Fruit fly (Drosophila melanogaster): Measurements from ENCODE around the gene TfIIEbeta.

The TfIIEbeta gene

DNA sequence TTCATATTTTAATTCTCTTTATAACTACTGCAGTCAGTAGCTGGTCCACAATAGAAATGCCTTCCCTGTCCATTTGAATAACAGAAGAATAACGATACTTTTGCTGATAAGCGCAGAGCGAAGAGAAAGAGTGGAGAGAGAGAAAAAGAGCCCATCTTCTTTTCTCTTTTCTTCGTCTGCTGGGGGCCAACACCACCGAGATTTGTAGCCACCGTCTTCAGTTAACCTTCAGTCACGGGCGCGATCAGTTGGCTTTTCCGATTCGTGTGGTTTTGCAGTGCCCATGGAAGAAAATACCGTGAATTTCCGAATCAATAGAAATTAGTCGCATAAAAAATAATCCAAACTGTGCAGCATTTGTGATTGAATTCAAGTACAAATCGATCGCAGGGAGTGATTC is 23.3 kb upstream of the TfIIEbeta start, which contains the start of gene CG1273:
CG1273 (plus strand) TSS at position 218 of the 400 bp plus-strand sequence.
- TF ChIP-seq CG11617 (GFP tag; optimal IDR thresholded peaks at IDR 0.05): no peak
- no peak for TF ChIP-seq Clk (GFP tag; optimal IDR thresholded peaks at IDR 0.05)
- no peak for TF ChIP-seq CG14711 (tag; optimal IDR thresholded peaks at IDR 0.05)
- no peak for TF ChIP-seq CG12768 (GFP tag; optimal IDR thresholded peaks at IDR 0.05)
- no peak for TF ChIP-seq Hr96 (GFP tag; optimal IDR thresholded peaks at IDR 0.05)
- no peak for TF ChIP-seq CG1620 (GFP tag; optimal IDR thresholded peaks at IDR 0.05)
- no peak for TF ChIP-seq tj (GFP tag; optimal IDR thresholded peaks at IDR 0.05)
- TF ChIP-seq toe (GFP tag; optimal IDR thresholded peaks at IDR 0.05): no peak
- no peak for TF ChIP-seq Mnt (GFP tag; optimal IDR thresholded peaks at IDR 0.05)
- no peak for TF ChIP-seq cnc (optimal IDR thresholded peaks at IDR 0.05)
- no peak for TF ChIP-seq CG7045 (GFP tag; optimal IDR thresholded peaks at IDR 0.05)
- no peak for TF ChIP-seq pad (GFP tag; optimal IDR thresholded peaks at IDR 0.05)
- TF ChIP-seq ovo (GFP tag; optimal IDR thresholded peaks at IDR 0.05): no peak

DNA sequence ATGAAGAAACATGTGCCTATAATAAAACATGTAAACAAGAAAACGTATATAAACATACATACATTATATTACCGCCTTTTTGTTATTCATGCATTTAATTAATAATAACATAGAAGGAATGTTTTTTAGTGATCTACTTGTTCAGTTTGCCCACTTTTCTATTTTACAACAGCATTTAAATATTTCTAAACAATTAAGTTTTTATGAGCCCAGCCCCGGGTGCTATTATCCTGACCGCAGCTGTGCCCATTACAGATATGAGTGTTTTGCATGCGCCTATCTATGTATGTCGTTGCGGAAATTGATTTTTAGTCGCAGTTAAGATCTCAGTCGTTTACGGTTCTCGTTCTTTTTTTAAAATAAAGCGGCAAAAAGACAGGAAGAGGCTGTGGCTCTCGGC is 21.9 kb upstream of the TfIIEbeta start:
- TF ChIP-seq CG14711 (tag; optimal IDR thresholded peaks at IDR 0.05) (no peak), cnc (optimal IDR thresholded peaks at IDR 0.05) (no peak), Hr96 (GFP tag; optimal IDR thresholded peaks at IDR 0.05) (no peak), CG12768 (GFP tag; optimal IDR thresholded peaks at IDR 0.05) (no peak), CG11617 (GFP tag; optimal IDR thresholded peaks at IDR 0.05) (no peak), ovo (GFP tag; optimal IDR thresholded peaks at IDR 0.05) (no peak), cic (GFP tag; optimal IDR thresholded peaks at IDR 0.05) (no peak), tj (GFP tag; optimal IDR thresholded peaks at IDR 0.05) (no peak), Mnt (GFP tag; optimal IDR thresholded peaks at IDR 0.05) (no peak), CG1620 (GFP tag; optimal IDR thresholded peaks at IDR 0.05) (no peak), CG5204 (GFP tag; optimal IDR thresholded peaks at IDR 0.05) (no peak), kay (GFP tag; ENCODE audit: borderline replicate concordance) (no peak), pad (GFP tag; optimal IDR thresholded peaks at IDR 0.05) (no peak), bab1 (GFP tag; optimal IDR thresholded peaks at IDR 0.05) (no peak), CG7101 (tag; optimal IDR thresholded peaks at IDR 0.05) (no peak), CG33017 (tag; optimal IDR thresholded peaks at IDR 0.05) (no peak), CG7045 (GFP tag; optimal IDR thresholded peaks at IDR 0.05) (no peak)

- no peak for TF ChIP-seq CG33017 (tag; optimal IDR thresholded peaks at IDR 0.05)
- TF ChIP-seq CG5204 (GFP tag; optimal IDR thresholded peaks at IDR 0.05): no peak
- TF ChIP-seq CG1620 (GFP tag; optimal IDR thresholded peaks at IDR 0.05): no peak
- TF ChIP-seq Mnt (GFP tag; optimal IDR thresholded peaks at IDR 0.05): no peak
- no peak for TF ChIP-seq CG12768 (GFP tag; optimal IDR thresholded peaks at IDR 0.05)
- no peak for TF ChIP-seq bab1 (GFP tag; optimal IDR thresholded peaks at IDR 0.05)
- no peak for TF ChIP-seq ovo (GFP tag; optimal IDR thresholded peaks at IDR 0.05)
- no peak for TF ChIP-seq Hr96 (GFP tag; optimal IDR thresholded peaks at IDR 0.05)
- no peak for TF ChIP-seq Clk (GFP tag; optimal IDR thresholded peaks at IDR 0.05)
- no peak for TF ChIP-seq toe (GFP tag; optimal IDR thresholded peaks at IDR 0.05)
- TF ChIP-seq CG7101 (tag; optimal IDR thresholded peaks at IDR 0.05): no peak
- TF ChIP-seq cic (GFP tag; optimal IDR thresholded peaks at IDR 0.05): no peak
Observed at dm6 chr3L:4265836-4266235, 21.0 kb upstream of the TfIIEbeta start.

dm6 chr3L:4267403-4267802 is 19.4 kb upstream of the TfIIEbeta start, which contains the start of gene CG33764:
TSS of gene CG33764 (minus strand) at chr3L:4267503.
- no peak for TF ChIP-seq tj (GFP tag; optimal IDR thresholded peaks at IDR 0.05)
- TF ChIP-seq CG33017 (tag; optimal IDR thresholded peaks at IDR 0.05): no peak
- TF ChIP-seq Mnt (GFP tag; optimal IDR thresholded peaks at IDR 0.05): no peak
- no peak for TF ChIP-seq CG7045 (GFP tag; optimal IDR thresholded peaks at IDR 0.05)
- TF ChIP-seq cic (GFP tag; optimal IDR thresholded peaks at IDR 0.05): no peak
- TF ChIP-seq toe (GFP tag; optimal IDR thresholded peaks at IDR 0.05): no peak

DNA sequence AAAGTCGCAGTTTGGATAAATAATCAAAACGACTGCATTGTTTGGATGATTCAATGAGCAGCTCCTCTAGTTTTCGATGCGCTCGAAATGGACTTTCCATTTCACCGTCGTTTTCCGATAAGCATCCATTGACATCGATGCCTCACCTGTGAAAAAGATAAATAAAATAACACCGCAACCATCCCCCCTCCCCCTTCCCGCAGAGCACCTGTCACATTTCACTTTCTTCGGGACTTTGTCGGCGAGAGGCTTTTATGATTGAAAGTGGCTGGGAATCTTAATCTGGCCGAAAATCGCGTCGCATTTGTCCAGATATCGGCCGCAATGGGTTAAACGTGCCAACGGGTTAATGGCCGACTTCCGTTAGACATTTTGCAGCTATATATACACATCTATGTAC is 17.6 kb upstream of the TfIIEbeta start:
- TF ChIP-seq CG33017 (tag; optimal IDR thresholded peaks at IDR 0.05): no peak
- TF ChIP-seq Clk (GFP tag; optimal IDR thresholded peaks at IDR 0.05): no peak
- TF ChIP-seq Mnt (GFP tag; optimal IDR thresholded peaks at IDR 0.05): no peak
- TF ChIP-seq pad (GFP tag; optimal IDR thresholded peaks at IDR 0.05): no peak
- no peak for TF ChIP-seq cnc (optimal IDR thresholded peaks at IDR 0.05)
- no peak for TF ChIP-seq CG14711 (tag; optimal IDR thresholded peaks at IDR 0.05)
- TF ChIP-seq CG1620 (GFP tag; optimal IDR thresholded peaks at IDR 0.05): no peak
- no peak for TF ChIP-seq CG7045 (GFP tag; optimal IDR thresholded peaks at IDR 0.05)
- no peak for TF ChIP-seq tj (GFP tag; optimal IDR thresholded peaks at IDR 0.05)
- TF ChIP-seq Crg-1 (GFP tag; optimal IDR thresholded peaks at IDR 0.05): no peak

dm6 chr3L:4269920-4270319 is 16.9 kb upstream of the TfIIEbeta start:
- TF ChIP-seq ovo (GFP tag; optimal IDR thresholded peaks at IDR 0.05) (no peak), CG12768 (GFP tag; optimal IDR thresholded peaks at IDR 0.05) (no peak), Crg-1 (GFP tag; optimal IDR thresholded peaks at IDR 0.05) (no peak), tj (GFP tag; optimal IDR thresholded peaks at IDR 0.05) (no peak), cic (GFP tag; optimal IDR thresholded peaks at IDR 0.05) (no peak), CG33017 (tag; optimal IDR thresholded peaks at IDR 0.05) (no peak), CG14711 (tag; optimal IDR thresholded peaks at IDR 0.05) (no peak), CG7045 (GFP tag; optimal IDR thresholded peaks at IDR 0.05) (no peak), Mnt (GFP tag; optimal IDR thresholded peaks at IDR 0.05) (no peak), pad (GFP tag; optimal IDR thresholded peaks at IDR 0.05) (no peak), bab1 (GFP tag; optimal IDR thresholded peaks at IDR 0.05) (no peak), CG11617 (GFP tag; optimal IDR thresholded peaks at IDR 0.05) (no peak)

All from whole organism, adult.